Worm (Caenorhabditis elegans): ENCODE data around the gene F49A5.10.

- no peak for TF ChIP-seq ama-1 (optimal IDR thresholded peaks at IDR 0.05)
- TF ChIP-seq scrt-1 (GFP tag; IDR thresholded peaks at IDR 0.05), result no peak
- no peak for TF ChIP-seq tbx-11 (GFP tag; IDR thresholded peaks at IDR 0.05)
- TF ChIP-seq ets-7 (tag; optimal IDR thresholded peaks at IDR 0.05), result no peak
- no peak for TF ChIP-seq hmg-4 (GFP tag; optimal IDR thresholded peaks at IDR 0.05)
- no peak for TF ChIP-seq B0310.2 (tag; optimal IDR thresholded peaks at IDR 0.05)
These were observed 26.6 kb upstream of the F49A5.10 start, which contains the start of the genes clec-36 and clec-26 for ce11 chrV:16848498-16848897.

Data from whole organism, early embryonic.